Worm (Caenorhabditis elegans) whole organism, L1 larva: Measurements from ENCODE around the gene mks-5.

Experiments used
- C04F5.9 ChIP-seq: sonication (generic microtip); optimal IDR thresholded peaks from 2 replicates; lab custom pipeline; 2016; ENCODE audit warnings: missing genetic modification characterization, missing compliant biosample characterization
- ama-1 ChIP-seq: fragments of 150-350 bp; optimal IDR thresholded peaks from 2 replicates; lab custom pipeline; 2014
- ceh-8 ChIP-seq: fragments of 200-800 bp; sonication (Bioruptor generic); optimal IDR thresholded peaks from 2 replicates; lab custom pipeline; 2018; ENCODE audit warnings: mild to moderate bottlenecking, missing genetic modification characterization, moderate library complexity, missing compliant biosample characterization
- ces-1 ChIP-seq: fragments of 150-350 bp; optimal IDR thresholded peaks from 2 replicates; lab custom pipeline; 2014; ENCODE audit warnings: missing biosample characterization, missing genetic modification reagents, missing genetic modification characterization
- fkh-10 ChIP-seq: sonication (generic microtip); optimal IDR thresholded peaks from 2 replicates; lab custom pipeline; 2017; ENCODE audit warnings: missing biosample characterization, missing genetic modification reagents, missing genetic modification characterization
- fkh-8 ChIP-seq: sonication (generic microtip); optimal IDR thresholded peaks from 2 replicates; lab custom pipeline; 2016; ENCODE audit warnings: mild to moderate bottlenecking, missing genetic modification characterization, missing compliant biosample characterization
- grh-1 ChIP-seq: fragments of 200-800 bp; sonication (Bioruptor generic); IDR thresholded peaks from 2 replicates; pipeline ENCODE4 v1.3.6; 2022; ENCODE audit warnings: missing genetic modification reagents, missing genetic modification characterization, missing compliant biosample characterization
- hlh-4 ChIP-seq: sonication (generic microtip); optimal IDR thresholded peaks from 2 replicates; lab custom pipeline; 2016; ENCODE audit warnings: mild to moderate bottlenecking, missing genetic modification characterization, missing compliant biosample characterization
- lin-14 ChIP-seq: fragments of 200-800 bp; sonication (Bioruptor generic); optimal IDR thresholded peaks from 2 replicates; lab custom pipeline; 2018; ENCODE audit warnings: mild to moderate bottlenecking, missing genetic modification characterization, moderate library complexity, missing compliant biosample characterization
- lin-35 ChIP-seq, 2 experiments: fragments of 150-350 bp; optimal IDR thresholded peaks; 2 replicates each; lab custom pipeline; 2014; ENCODE audit warnings: missing biosample characterization in 2 of 2, missing genetic modification characterization in 2 of 2, missing genetic modification reagents in 2 of 2
- nhr-20 ChIP-seq: sonication (generic microtip); optimal IDR thresholded peaks from 2 replicates; lab custom pipeline; 2016; ENCODE audit warnings: mild to moderate bottlenecking, missing genetic modification characterization, missing compliant biosample characterization
- nhr-47 ChIP-seq: sonication (generic microtip); optimal IDR thresholded peaks from 2 replicates; lab custom pipeline; 2016; ENCODE audit warnings: mild to moderate bottlenecking, missing genetic modification characterization, moderate library complexity, missing compliant biosample characterization
- nhr-71 ChIP-seq: sonication (generic microtip); optimal IDR thresholded peaks from 2 replicates; lab custom pipeline; 2016; ENCODE audit warnings: mild to moderate bottlenecking, missing genetic modification characterization, moderate library complexity, missing compliant biosample characterization
- nhr-85 ChIP-seq: sonication (generic microtip); peaks from one replicate; lab custom pipeline; 2016; ENCODE audit warnings: missing genetic modification characterization, inconsistent platforms, missing compliant biosample characterization
- rnt-1 ChIP-seq: sonication (generic microtip); optimal IDR thresholded peaks from 2 replicates; lab custom pipeline; 2016; ENCODE audit warnings: mild to moderate bottlenecking, missing genetic modification characterization, moderate library complexity, missing compliant biosample characterization
- skn-1 ChIP-seq: fragments of 150-350 bp; optimal IDR thresholded peaks from 2 replicates; lab custom pipeline; 2014; ENCODE audit warnings: missing biosample characterization, missing genetic modification characterization
- snpc-4 ChIP-seq: fragments of 150-350 bp; optimal IDR thresholded peaks from 2 replicates; lab custom pipeline; 2014; ENCODE audit warnings: missing biosample characterization, missing genetic modification characterization
- unc-86 ChIP-seq: sonication (generic microtip); optimal IDR thresholded peaks from 2 replicates; lab custom pipeline; 2016; ENCODE audit warnings: missing genetic modification characterization, missing compliant biosample characterization
- unc-98 ChIP-seq: fragments of 200-800 bp; sonication (Bioruptor generic); IDR thresholded peaks from 2 replicates; pipeline ENCODE4 v1.3.6; 2022; ENCODE audit warnings: missing genetic modification characterization, missing compliant biosample characterization

Gene mks-5

ce11 chrII:10769291-10769690, 49.3 kb downstream of the mks-5 start:
- TF ChIP-seq fkh-8 (tag; lab: Kevin White, UChicago) (peak; percentile 0), skn-1 (tag; lab: Kevin White, UChicago) (no peak), ces-1 (GFP tag; lab: Kevin White, UChicago) (peak; percentile 50), unc-86 (tag; lab: Kevin White, UChicago) (no peak), nhr-71 (tag; lab: Kevin White, UChicago) (peak; percentile 23), nhr-47 (tag; lab: Kevin White, UChicago) (peak; percentile 20), rnt-1 (tag; lab: Kevin White, UChicago) (peak; percentile 11), lin-14 (peak; percentile 47), fkh-10 (GFP tag; lab: Kevin White, UChicago) (peak; percentile 24)

ce11 chrII:10778026-10778425, 58.0 kb downstream of the mks-5 start, which contains the start of gene mpz-1:
TSS of gene mpz-1 (minus strand) at chrII:10778126.
- no peak for TF ChIP-seq hlh-4
- TF ChIP-seq lin-35 (GFP tag; optimal IDR thresholded peaks at IDR 0.05; lab: Kevin White, UChicago): no peak
- no peak for TF ChIP-seq grh-1 (GFP tag; lab: Robert Waterston, UW)
- TF ChIP-seq nhr-71 (tag; lab: Kevin White, UChicago): no peak
- no peak for TF ChIP-seq nhr-20 (tag; lab: Kevin White, UChicago)
- no peak for TF ChIP-seq ama-1 (lab: Kevin White, UChicago)
- no peak for TF ChIP-seq unc-98 (GFP tag; lab: Robert Waterston, UW)
- no peak for TF ChIP-seq unc-86 (tag; lab: Kevin White, UChicago)
- no peak for TF ChIP-seq nhr-85
- no peak for TF ChIP-seq snpc-4 (tag; lab: Kevin White, UChicago)
- TF ChIP-seq C04F5.9 (tag; lab: Kevin White, UChicago): no peak
- TF ChIP-seq ceh-8 (GFP tag; lab: Kevin White, UChicago): no peak
